Fruit fly (Drosophila melanogaster): ENCODE results near the gene slou.

DNA sequence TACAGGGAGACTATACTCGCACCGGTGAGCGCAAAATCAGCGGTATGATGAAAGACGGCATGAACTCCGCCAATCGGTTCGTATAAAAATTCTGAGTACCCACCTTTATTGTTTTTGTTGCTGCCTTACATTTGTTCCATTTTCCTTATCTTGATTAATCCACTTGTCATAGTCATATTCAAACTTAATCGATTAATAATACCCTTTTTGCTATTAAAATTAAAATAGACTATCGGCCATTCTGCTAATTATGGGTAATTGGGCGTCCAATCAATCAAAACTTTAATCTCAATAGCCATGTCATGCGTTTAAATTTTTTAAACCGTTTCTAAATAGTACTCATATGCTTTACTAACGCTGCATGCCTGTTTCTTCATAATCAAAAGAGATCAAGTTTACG is 32.4 kb downstream of the slou start:
- TF ChIP-seq jing (GFP tag; optimal IDR thresholded peaks at IDR 0.05): no peak
- TF ChIP-seq CG13624 (GFP tag; optimal IDR thresholded peaks at IDR 0.05): no peak
- no peak for TF ChIP-seq CG32767 (GFP tag; IDR thresholded peaks at IDR 0.05)
- TF ChIP-seq CG12236 (GFP tag; optimal IDR thresholded peaks at IDR 0.05): no peak
- TF ChIP-seq pzg (GFP tag; optimal IDR thresholded peaks at IDR 0.05): no peak
- no peak for TF ChIP-seq wor (GFP tag; IDR thresholded peaks at IDR 0.05)
- TF ChIP-seq luna (GFP tag; optimal IDR thresholded peaks at IDR 0.05): no peak
- TF ChIP-seq CG1603 (tag; optimal IDR thresholded peaks at IDR 0.05): no peak
- no peak for TF ChIP-seq Stat92E (GFP tag; optimal IDR thresholded peaks at IDR 0.05)
- no peak for TF ChIP-seq lov (optimal IDR thresholded peaks at IDR 0.05)
- no peak for TF ChIP-seq lov (GFP tag; IDR thresholded peaks at IDR 0.05)
- no peak for TF ChIP-seq CG14441 (GFP tag; IDR thresholded peaks at IDR 0.05)
- TF ChIP-seq gsb-n (tag; optimal IDR thresholded peaks at IDR 0.05): no peak
- no peak for TF ChIP-seq CG32772 (GFP tag; IDR thresholded peaks at IDR 0.05)
- no peak for TF ChIP-seq CG7963 (GFP tag; IDR thresholded peaks at IDR 0.05; ENCODE audit: partially characterized antibody)

Data from whole organism, embryonic.